Fruit fly (Drosophila melanogaster) whole organism, embryonic: ENCODE measurements around the gene tst.

Experiments
- Blimp-1 ChIP-seq: fragments of 200-800 bp; sonication (Bioruptor generic); optimal IDR thresholded peaks from 3 replicates; lab custom pipeline; 2018; ENCODE audit warnings: missing biosample characterization, missing genetic modification characterization, mild to moderate bottlenecking, moderate library complexity, missing genetic modification reagents
- CG10274 ChIP-seq: fragments of 200-800 bp; sonication (Bioruptor generic); optimal IDR thresholded peaks from 3 replicates; lab custom pipeline; 2017; ENCODE audit warnings: missing biosample characterization, mild to moderate bottlenecking, missing genetic modification characterization
- CG12071 ChIP-seq: fragments of 200-800 bp; sonication (Bioruptor generic); optimal IDR thresholded peaks from 3 replicates; lab custom pipeline; 2018; ENCODE audit warnings: missing biosample characterization, mild to moderate bottlenecking, missing genetic modification characterization
- CG12299 ChIP-seq: fragments of 200-800 bp; sonication (Bioruptor generic); optimal IDR thresholded peaks from 2 replicates; lab custom pipeline; 2018; ENCODE audit warnings: missing biosample characterization, mild to moderate bottlenecking, missing genetic modification characterization
- CG12744 ChIP-seq: fragments of 200-800 bp; sonication (Bioruptor generic); optimal IDR thresholded peaks from 2 replicates; lab custom pipeline; 2016; ENCODE audit warnings: missing biosample characterization, missing genetic modification characterization
- CG13424 ChIP-seq: fragments of 200-800 bp; sonication (Bioruptor generic); optimal IDR thresholded peaks from 2 replicates; lab custom pipeline; 2019; ENCODE audit warnings: missing biosample characterization, mild to moderate bottlenecking, missing genetic modification characterization, moderate library complexity
- CG14860 ChIP-seq: fragments of 200-800 bp; sonication (Bioruptor generic); IDR thresholded peaks from 3 replicates; pipeline ENCODE4 v1.3.6; 2022; ENCODE audit warnings: missing biosample characterization, missing genetic modification characterization; ENCODE audit not compliant: partially characterized antibody
- CG16863 ChIP-seq: fragments of 200-800 bp; sonication (Bioruptor generic); optimal IDR thresholded peaks from 3 replicates; lab custom pipeline; 2016; ENCODE audit warnings: missing biosample characterization, missing genetic modification characterization
- CG3065 ChIP-seq: fragments of 200-800 bp; sonication (Bioruptor generic); optimal IDR thresholded peaks from 2 replicates; lab custom pipeline; 2016; ENCODE audit warnings: missing biosample characterization, missing genetic modification characterization
- CG32767 ChIP-seq: fragments of 200-800 bp; sonication (Bioruptor generic); IDR thresholded peaks from 2 replicates; pipeline ENCODE4 v1.3.6; 2022; ENCODE audit warnings: missing biosample characterization, missing genetic modification characterization
- CG3281 ChIP-seq: fragments of 200-800 bp; sonication (Bioruptor generic); optimal IDR thresholded peaks from 3 replicates; lab custom pipeline; 2017; ENCODE audit warnings: missing biosample characterization, mild to moderate bottlenecking, missing genetic modification characterization
- CG3407 ChIP-seq: fragments of 200-800 bp; sonication (Bioruptor generic); optimal IDR thresholded peaks from 2 replicates; lab custom pipeline; 2018; ENCODE audit warnings: missing biosample characterization, mild to moderate bottlenecking, missing genetic modification characterization
- CG42726 ChIP-seq: fragments of 200-800 bp; sonication (Bioruptor generic); IDR thresholded peaks from 2 replicates; pipeline ENCODE4 v1.3.6; 2022; ENCODE audit warnings: missing biosample characterization, missing genetic modification characterization; ENCODE audit not compliant: partially characterized antibody
- CG6854 ChIP-seq: fragments of 200-800 bp; sonication (Bioruptor generic); optimal IDR thresholded peaks from 3 replicates; lab custom pipeline; 2017; ENCODE audit warnings: missing biosample characterization, mild to moderate bottlenecking, missing genetic modification characterization
- CG9609 ChIP-seq: fragments of 200-800 bp; sonication (Bioruptor generic); optimal IDR thresholded peaks from 3 replicates; lab custom pipeline; 2016; ENCODE audit warnings: missing biosample characterization, missing genetic modification characterization
- Camta ChIP-seq: fragments of 200-800 bp; sonication (Bioruptor generic); optimal IDR thresholded peaks from 2 replicates; lab custom pipeline; 2016; ENCODE audit warnings: missing biosample characterization, missing genetic modification characterization
- CrebB ChIP-seq: fragments of 200-800 bp; sonication (Bioruptor generic); optimal IDR thresholded peaks from 3 replicates; lab custom pipeline; 2018; ENCODE audit warnings: missing biosample characterization, mild to moderate bottlenecking, missing genetic modification characterization
- Eip74EF ChIP-seq, 2 experiments: fragments of 200-800 bp in 1 of 2; fragments of >200 bp in 1 of 2; sonication (Bioruptor generic) in 1 of 2; optimal IDR thresholded peaks; 2 replicates each; lab custom pipeline; 2017 to 2019; ENCODE audit warnings: missing biosample characterization in 2 of 2, missing genetic modification characterization in 2 of 2, mild to moderate bottlenecking in 1 of 2, moderate library complexity in 1 of 2
- Fer2 ChIP-seq: fragments of 200-800 bp; sonication (Bioruptor generic); optimal IDR thresholded peaks from 2 replicates; lab custom pipeline; 2018; ENCODE audit warnings: missing biosample characterization, mild to moderate bottlenecking, missing genetic modification characterization, moderate library complexity
- H2.0 ChIP-seq: fragments of 200-800 bp; sonication (Bioruptor generic); IDR thresholded peaks from 2 replicates; pipeline ENCODE4 v1.3.6; 2022; ENCODE audit warnings: missing biosample characterization, missing genetic modification characterization
- HHEX ChIP-seq: fragments of 200-800 bp; sonication (Bioruptor generic); optimal IDR thresholded peaks from 3 replicates; lab custom pipeline; 2017; ENCODE audit warnings: missing biosample characterization, mild to moderate bottlenecking, missing genetic modification characterization, missing genetic modification reagents
- Hmr ChIP-seq: fragments of 200-800 bp; sonication (Bioruptor generic); optimal IDR thresholded peaks from 3 replicates; lab custom pipeline; 2017; ENCODE audit warnings: mild to moderate bottlenecking, missing biosample characterization, missing genetic modification reagents, missing genetic modification characterization
- Hr3 ChIP-seq: fragments of 200-800 bp; sonication (Bioruptor generic); optimal IDR thresholded peaks from 3 replicates; lab custom pipeline; 2016; ENCODE audit warnings: missing biosample characterization, missing genetic modification characterization
- Lim3 ChIP-seq: fragments of 200-800 bp; sonication (Bioruptor generic); IDR thresholded peaks from 2 replicates; pipeline ENCODE4 v1.3.6; 2022; ENCODE audit warnings: missing biosample characterization, missing genetic modification characterization
- NC2α ChIP-seq: fragments of 200-800 bp; sonication (Bioruptor generic); optimal IDR thresholded peaks from 2 replicates; lab custom pipeline; 2016; ENCODE audit warnings: missing biosample characterization, missing genetic modification characterization
- Opbp ChIP-seq: fragments of 200-800 bp; sonication (Bioruptor generic); IDR thresholded peaks from 3 replicates; pipeline ENCODE4 v1.3.6; 2022; ENCODE audit warnings: missing biosample characterization, missing genetic modification characterization; ENCODE audit not compliant: partially characterized antibody
- Rfx ChIP-seq: fragments of 200-800 bp; sonication (Bioruptor generic); IDR thresholded peaks from 2 replicates; pipeline ENCODE4 v1.3.6; 2022; ENCODE audit warnings: missing biosample characterization, missing genetic modification characterization
- Ssrp ChIP-seq: fragments of 200-800 bp; sonication (Bioruptor generic); optimal IDR thresholded peaks from 2 replicates; lab custom pipeline; 2018; ENCODE audit warnings: missing biosample characterization, mild to moderate bottlenecking, missing genetic modification characterization, moderate library complexity
- Tbp ChIP-seq: fragments of >200 bp; optimal IDR thresholded peaks from 2 replicates; lab custom pipeline; 2018; ENCODE audit warnings: missing biosample characterization, missing genetic modification characterization
- ash1 ChIP-seq: fragments of 200-800 bp; sonication (Bioruptor generic); optimal IDR thresholded peaks from 2 replicates; lab custom pipeline; 2018; ENCODE audit warnings: missing biosample characterization, mild to moderate bottlenecking, missing genetic modification characterization
- bbx ChIP-seq: fragments of 200-800 bp; sonication (Bioruptor generic); IDR thresholded peaks from 2 replicates; pipeline ENCODE4 v1.3.6; 2022; ENCODE audit warnings: missing biosample characterization, missing genetic modification characterization; ENCODE audit not compliant: partially characterized antibody
- chinmo ChIP-seq: fragments of 200-800 bp; sonication (Bioruptor generic); IDR thresholded peaks from 4 replicates; pipeline ENCODE4 v1.3.6; 2022; ENCODE audit warnings: missing biosample characterization, missing genetic modification characterization; ENCODE audit not compliant: partially characterized antibody
- ci ChIP-seq: fragments of 200-800 bp; sonication (Bioruptor generic); IDR thresholded peaks from 3 replicates; pipeline ENCODE4 v1.3.6; 2022; ENCODE audit warnings: missing biosample characterization, missing genetic modification characterization
- fd102C ChIP-seq: fragments of 200-800 bp; sonication (Bioruptor generic); optimal IDR thresholded peaks from 2 replicates; lab custom pipeline; 2018; ENCODE audit warnings: missing biosample characterization, mild to moderate bottlenecking, missing genetic modification characterization, moderate library complexity
- ftz-f1 ChIP-seq: fragments of 200-800 bp; sonication (Bioruptor generic); optimal IDR thresholded peaks from 2 replicates; lab custom pipeline; 2016; ENCODE audit warnings: missing biosample characterization, missing genetic modification characterization
- grn ChIP-seq: fragments of 200-800 bp; sonication (Bioruptor generic); optimal IDR thresholded peaks from 3 replicates; lab custom pipeline; 2017; ENCODE audit warnings: missing biosample characterization, missing genetic modification characterization
- gsb ChIP-seq: fragments of 200-800 bp; sonication (Bioruptor generic); IDR thresholded peaks from 2 replicates; pipeline ENCODE4 v1.3.6; 2022; ENCODE audit warnings: missing biosample characterization, missing genetic modification characterization
- hb ChIP-seq: fragments of 200-800 bp; sonication (Bioruptor generic); IDR thresholded peaks from 3 replicates; pipeline ENCODE4 v1.3.6; 2022; ENCODE audit warnings: missing biosample characterization, missing genetic modification characterization; ENCODE audit not compliant: partially characterized antibody
- hbn ChIP-seq: fragments of 200-800 bp; sonication (Bioruptor generic); IDR thresholded peaks from 2 replicates; pipeline ENCODE4 v1.3.6; 2022; ENCODE audit warnings: missing biosample characterization, missing genetic modification characterization; ENCODE audit not compliant: partially characterized antibody
- her ChIP-seq: fragments of 200-800 bp; sonication (Bioruptor generic); optimal IDR thresholded peaks from 2 replicates; lab custom pipeline; 2016; ENCODE audit warnings: missing biosample characterization, missing genetic modification characterization
- lilli ChIP-seq: fragments of 200-800 bp; sonication (Bioruptor generic); optimal IDR thresholded peaks from 3 replicates; lab custom pipeline; 2016; ENCODE audit warnings: missing biosample characterization, missing genetic modification characterization
- pan ChIP-seq, 4 experiments: fragments of >200 bp in 3 of 4; fragments of 200-800 bp in 1 of 4; sonication (Bioruptor generic) in 1 of 4; optimal IDR thresholded peaks in 3 of 4; IDR thresholded peaks in 1 of 4; 2 replicates each; pipeline versions ENCODE4 v1.3.6 to Lab custom; 2017 to 2022; ENCODE audit warnings: missing biosample characterization in 2 of 4, missing genetic modification characterization in 2 of 4, mixed read lengths in 1 of 4
- pros ChIP-seq: fragments of 200-800 bp; sonication (Bioruptor generic); optimal IDR thresholded peaks from 3 replicates; lab custom pipeline; 2019; ENCODE audit warnings: missing biosample characterization, mild to moderate bottlenecking, missing genetic modification characterization, moderate library complexity
- sens ChIP-seq: fragments of 200-800 bp; sonication (Bioruptor generic); peaks from one replicate; lab custom pipeline; 2016; ENCODE audit warnings: missing biosample characterization, missing genetic modification characterization
- so ChIP-seq: fragments of 200-800 bp; sonication (Bioruptor generic); IDR thresholded peaks from 3 replicates; pipeline ENCODE4 v1.3.6; 2022; ENCODE audit warnings: missing biosample characterization, missing genetic modification characterization
- sob ChIP-seq: fragments of 200-800 bp; sonication (Bioruptor generic); IDR thresholded peaks from 2 replicates; pipeline ENCODE4 v1.3.6; 2022; ENCODE audit warnings: missing biosample characterization, missing genetic modification characterization
- tll ChIP-seq, 2 experiments: fragments of 200-800 bp in 1 of 2; fragments of >200 bp in 1 of 2; sonication (Bioruptor generic) in 1 of 2; optimal IDR thresholded peaks; 2 replicates each; lab custom pipeline; 2017 to 2019; ENCODE audit warnings: missing biosample characterization in 2 of 2, missing genetic modification characterization in 2 of 2, mild to moderate bottlenecking in 1 of 2, moderate library complexity in 1 of 2
- vvl ChIP-seq: fragments of 200-800 bp; sonication (Bioruptor generic); IDR thresholded peaks from 2 replicates; pipeline ENCODE4 v1.3.6; 2022; ENCODE audit warnings: missing biosample characterization, missing genetic modification characterization

The tst gene

dm6 chr3R:23729632-23730471 is 42.8 kb downstream of the tst start (continued):
- TF ChIP-seq pros, result peak; percentile 89
- peak; percentile 84 for TF ChIP-seq CG42726 (GFP tag; lab: Robert Waterston, UW)
- TF ChIP-seq sens (GFP tag; lab: Kevin White, UChicago), result peak; percentile 72
- no peak for TF ChIP-seq pan (optimal IDR thresholded peaks at IDR 0.05; lab: Kevin White, UChicago)
- TF ChIP-seq pan (GFP tag; optimal IDR thresholded peaks at IDR 0.05 in 1 of 2, IDR thresholded peaks at IDR 0.05 in 1 of 2), result peak in 1 of 2 experiments; percentile 32
- peak; percentile 50 for TF ChIP-seq grn
- peak; percentile 4; the same call in 1 of the 2 replicates for TF ChIP-seq Rfx (GFP tag; lab: Robert Waterston, UW)
- peak; percentile 25; the same call in 1 of the 3 replicates for TF ChIP-seq so (GFP tag; lab: Robert Waterston, UW)
- peak; percentile 35 for TF ChIP-seq HHEX (GFP tag; lab: Kevin White, UChicago)
- TF ChIP-seq CG6854 (GFP tag; lab: Kevin White, UChicago), result peak; percentile 42
- TF ChIP-seq CG12744, result peak; percentile 7
- TF ChIP-seq CG12071, result peak; percentile 20
- TF ChIP-seq Hmr (GFP tag; lab: Kevin White, UChicago), result peak; percentile 32
- peak; percentile 99 for TF ChIP-seq chinmo (GFP tag; lab: Robert Waterston, UW)
- TF ChIP-seq Ssrp (tag; lab: Kevin White, UChicago), result peak; percentile 55
- TF ChIP-seq CrebB (tag; lab: Kevin White, UChicago), result peak; percentile 25
- peak; percentile 60 for TF ChIP-seq sob (GFP tag; lab: Robert Waterston, UW)
- peak; percentile 16 for TF ChIP-seq fd102C
- peak; percentile 53; the same call in 1 of the 3 replicates for TF ChIP-seq hb (GFP tag; lab: Robert Waterston, UW)
- TF ChIP-seq bbx (GFP tag; lab: Robert Waterston, UW), result peak; percentile 78
- no peak for TF ChIP-seq CG32767
- TF ChIP-seq hbn (GFP tag; lab: Robert Waterston, UW), result 0 out of 2 replicates have a peak, but pooled peaks have one; percentile 45
- peak; percentile 44 for TF ChIP-seq ftz-f1 (GFP tag; lab: Kevin White, UChicago)
- TF ChIP-seq NC2α (GFP tag; lab: Kevin White, UChicago), result no peak
- TF ChIP-seq Opbp, result peak; percentile 75
- TF ChIP-seq CG14860 (GFP tag; lab: Robert Waterston, UW), result peak; percentile 63; the same call in 2 of the 3 replicates
- TF ChIP-seq Tbp, result peak; percentile 99
- TF ChIP-seq Camta, result no peak
- peak; percentile 34; the same call in 1 of the 2 replicates for TF ChIP-seq vvl (GFP tag; lab: Robert Waterston, UW)
- no peak for TF ChIP-seq her (GFP tag; lab: Kevin White, UChicago)
- peak; percentile 36; the same call in 1 of the 2 replicates for TF ChIP-seq gsb (GFP tag; lab: Robert Waterston, UW)
- peak; percentile 17 for TF ChIP-seq CG13424 (tag; lab: Kevin White, UChicago)
- peak; percentile 63; the same call in 2 of the 3 replicates for TF ChIP-seq ci (GFP tag; lab: Robert Waterston, UW)

- TF ChIP-seq CG12299 (peak; percentile 15), Lim3 (GFP tag; lab: Robert Waterston, UW) (no peak), Eip74EF (GFP tag; optimal IDR thresholded peaks at IDR 0.05; lab: Kevin White, UChicago) (no peak), lilli (GFP tag; lab: Kevin White, UChicago) (no peak), Fer2 (tag; lab: Kevin White, UChicago) (peak; percentile 24), CG16863 (GFP tag; lab: Kevin White, UChicago) (no peak), CG9609 (GFP tag; lab: Kevin White, UChicago) (no peak), ash1 (GFP tag; lab: Kevin White, UChicago) (peak; percentile 72), CG3407 (GFP tag; lab: Kevin White, UChicago) (peak; percentile 92), CG3281 (GFP tag; lab: Kevin White, UChicago) (peak; percentile 72), tll (GFP tag; optimal IDR thresholded peaks at IDR 0.05; lab: Kevin White, UChicago) (peak in 1 of 2 experiments; percentile 74), CG10274 (GFP tag; lab: Kevin White, UChicago) (peak; percentile 4), Hr3 (GFP tag; lab: Kevin White, UChicago) (no peak), CG3065 (GFP tag; lab: Kevin White, UChicago) (no peak), H2.0 (GFP tag; lab: Robert Waterston, UW) (no peak), Blimp-1 (GFP tag; lab: Kevin White, UChicago) (peak; percentile 14)
Observed at dm6 chr3R:23729066-23729465, 43.6 kb downstream of the tst start.
